Worm (Caenorhabditis elegans): ENCODE measurements around the gene T21E8.4.

ce11 chrX:10846898-10847297 is 33.7 kb upstream of the T21E8.4 start:
- no peak for TF ChIP-seq skn-1 (tag; optimal IDR thresholded peaks at IDR 0.05)
- no peak for TF ChIP-seq ztf-11 (tag; optimal IDR thresholded peaks at IDR 0.05)
- TF ChIP-seq unc-62 (GFP tag; optimal IDR thresholded peaks at IDR 0.05) = no peak
